Fruit fly (Drosophila melanogaster) whole organism, embryonic: ENCODE data around the gene Rbp.
A peak's percentile ranks its signal among the peaks of the same experiment; 100 is the strongest.

Source experiments
- ATbp ChIP-seq: fragments of 200-800 bp; sonication (Bioruptor generic); optimal IDR thresholded peaks from 2 replicates; lab custom pipeline; 2017; ENCODE audit warnings: missing biosample characterization, mild to moderate bottlenecking, missing genetic modification characterization, missing genetic modification reagents
- Atf3 ChIP-seq: fragments of 200-800 bp; sonication (Bioruptor generic); optimal IDR thresholded peaks from 3 replicates; lab custom pipeline; 2016; ENCODE audit warnings: missing biosample characterization, missing genetic modification characterization
- Bgb ChIP-seq: fragments of 200-800 bp; sonication (Bioruptor generic); IDR thresholded peaks from 2 replicates; pipeline ENCODE4 v1.3.6; 2022; ENCODE audit warnings: missing biosample characterization, missing genetic modification characterization; ENCODE audit not compliant: partially characterized antibody
- BtbVII ChIP-seq: fragments of 200-800 bp; sonication (Bioruptor generic); optimal IDR thresholded peaks from 3 replicates; lab custom pipeline; 2017; ENCODE audit warnings: missing biosample characterization, mild to moderate bottlenecking, missing genetic modification characterization
- CG10543 ChIP-seq: fragments of 200-800 bp; sonication (Bioruptor generic); optimal IDR thresholded peaks from 3 replicates; lab custom pipeline; 2017; ENCODE audit warnings: missing biosample characterization, mild to moderate bottlenecking, missing genetic modification characterization, moderate library complexity
- CG10979 ChIP-seq: fragments of 200-800 bp; sonication (Bioruptor generic); optimal IDR thresholded peaks from 2 replicates; lab custom pipeline; 2018; ENCODE audit warnings: missing biosample characterization, mild to moderate bottlenecking, missing genetic modification characterization, moderate library complexity
- CG11456 ChIP-seq: fragments of 200-800 bp; sonication (Bioruptor generic); IDR thresholded peaks from 3 replicates; pipeline ENCODE4 v1.3.6; 2022; ENCODE audit warnings: missing biosample characterization, missing genetic modification characterization
- CG12071 ChIP-seq: fragments of 200-800 bp; sonication (Bioruptor generic); optimal IDR thresholded peaks from 3 replicates; lab custom pipeline; 2018; ENCODE audit warnings: missing biosample characterization, mild to moderate bottlenecking, missing genetic modification characterization
- CG14441 ChIP-seq: fragments of 200-800 bp; sonication (Bioruptor generic); IDR thresholded peaks from 2 replicates; pipeline ENCODE4 v1.3.6; 2022; ENCODE audit warnings: missing biosample characterization, missing genetic modification characterization
- CG15073 ChIP-seq: fragments of 200-800 bp; sonication (Bioruptor generic); optimal IDR thresholded peaks from 2 replicates; lab custom pipeline; 2016; ENCODE audit warnings: missing biosample characterization, missing genetic modification characterization
- CG1647 ChIP-seq: fragments of 200-800 bp; sonication (Bioruptor generic); optimal IDR thresholded peaks from 3 replicates; lab custom pipeline; 2016; ENCODE audit warnings: missing biosample characterization, missing genetic modification characterization
- CG16813 ChIP-seq: fragments of 200-800 bp; sonication (Bioruptor generic); IDR thresholded peaks from 3 replicates; pipeline ENCODE4 v1.3.6; 2022; ENCODE audit warnings: missing biosample characterization, missing genetic modification characterization; ENCODE audit not compliant: partially characterized antibody
- CG2712 ChIP-seq: fragments of 200-800 bp; optimal IDR thresholded peaks from 3 replicates; lab custom pipeline; 2019; ENCODE audit warnings: missing biosample characterization, mild to moderate bottlenecking, missing genetic modification characterization, moderate library complexity
- CG2889 ChIP-seq: fragments of 200-800 bp; sonication (Bioruptor generic); IDR thresholded peaks from 3 replicates; pipeline ENCODE4 v1.3.6; 2022; ENCODE audit warnings: missing biosample characterization, missing genetic modification characterization
- CG32532 ChIP-seq: fragments of 200-800 bp; sonication (Bioruptor generic); IDR thresholded peaks from 2 replicates; pipeline ENCODE4 v1.3.6; 2022; ENCODE audit warnings: missing biosample characterization, missing genetic modification characterization
- CG33213 ChIP-seq: fragments of 200-800 bp; sonication (Bioruptor generic); optimal IDR thresholded peaks from 3 replicates; lab custom pipeline; 2016; ENCODE audit warnings: missing biosample characterization, missing genetic modification characterization
- CG3838 ChIP-seq: fragments of 200-800 bp; sonication (Bioruptor generic); optimal IDR thresholded peaks from 3 replicates; lab custom pipeline; 2016; ENCODE audit warnings: missing biosample characterization, missing genetic modification characterization
- CG3847 ChIP-seq: fragments of 200-800 bp; sonication (Bioruptor generic); IDR thresholded peaks from 2 replicates; pipeline ENCODE4 v1.3.6; 2022; ENCODE audit warnings: missing biosample characterization, missing genetic modification characterization
- CG3995 ChIP-seq: fragments of 200-800 bp; sonication (Bioruptor generic); optimal IDR thresholded peaks from 3 replicates; lab custom pipeline; 2016; ENCODE audit warnings: missing biosample characterization, missing genetic modification characterization
- CG4730 ChIP-seq: fragments of 200-800 bp; sonication (Bioruptor generic); IDR thresholded peaks from 2 replicates; pipeline ENCODE4 v1.3.6; 2022; ENCODE audit warnings: missing biosample characterization, missing genetic modification characterization
- CG4854 ChIP-seq: fragments of 200-800 bp; sonication (Bioruptor generic); optimal IDR thresholded peaks from 2 replicates; lab custom pipeline; 2016; ENCODE audit warnings: missing biosample characterization, missing genetic modification characterization, inconsistent platforms
- CG6689 ChIP-seq: fragments of 200-800 bp; sonication (Bioruptor generic); IDR thresholded peaks from 2 replicates; pipeline ENCODE4 v1.3.6; 2022; ENCODE audit warnings: missing biosample characterization, missing genetic modification characterization
- CG8478 ChIP-seq: fragments of >200 bp; optimal IDR thresholded peaks from 2 replicates; lab custom pipeline; 2018
- CG9727 ChIP-seq: fragments of 200-800 bp; sonication (Bioruptor generic); optimal IDR thresholded peaks from 3 replicates; lab custom pipeline; 2017; ENCODE audit warnings: missing biosample characterization, mild to moderate bottlenecking, missing genetic modification characterization
- CG9797 ChIP-seq: fragments of 200-800 bp; sonication (Bioruptor generic); optimal IDR thresholded peaks from 3 replicates; lab custom pipeline; 2018; ENCODE audit warnings: missing biosample characterization, mild to moderate bottlenecking, missing genetic modification characterization
- CG9817 ChIP-seq: fragments of 200-800 bp; sonication (Bioruptor generic); optimal IDR thresholded peaks from 2 replicates; lab custom pipeline; 2018; ENCODE audit warnings: missing biosample characterization, mild to moderate bottlenecking, missing genetic modification characterization, moderate library complexity
- Camta ChIP-seq: fragments of 200-800 bp; sonication (Bioruptor generic); optimal IDR thresholded peaks from 2 replicates; lab custom pipeline; 2016; ENCODE audit warnings: missing biosample characterization, missing genetic modification characterization
- D19B ChIP-seq: fragments of 200-800 bp; sonication (Bioruptor generic); optimal IDR thresholded peaks from 2 replicates; lab custom pipeline; 2017; ENCODE audit warnings: missing biosample characterization, mild to moderate bottlenecking, missing genetic modification characterization
- Doc2 ChIP-seq: fragments of 200-800 bp; sonication (Bioruptor generic); IDR thresholded peaks from 2 replicates; pipeline ENCODE4 v1.3.6; 2022; ENCODE audit warnings: missing biosample characterization, missing genetic modification characterization
- Dref ChIP-seq: fragments of 200-800 bp; sonication (Bioruptor generic); IDR thresholded peaks from 2 replicates; pipeline ENCODE4 v1.3.6; 2022; ENCODE audit warnings: missing biosample characterization, missing genetic modification characterization
- MESR4 ChIP-seq: fragments of 200-800 bp; sonication (Bioruptor generic); optimal IDR thresholded peaks from 2 replicates; lab custom pipeline; 2018; ENCODE audit warnings: missing biosample characterization, mild to moderate bottlenecking, missing genetic modification characterization, moderate library complexity
- Nf-YB ChIP-seq: fragments of 200-800 bp; sonication (Bioruptor generic); optimal IDR thresholded peaks from 3 replicates; lab custom pipeline; 2019; ENCODE audit warnings: missing biosample characterization, mild to moderate bottlenecking, missing genetic modification characterization, moderate library complexity
- Stat92E ChIP-seq, 3 experiments: fragments of >200 bp in 2 of 3; fragments of 200-800 bp in 1 of 3; sonication (Bioruptor generic) in 1 of 3; optimal IDR thresholded peaks; 2 replicates each; lab custom pipeline; 2017 to 2019; ENCODE audit warnings: missing biosample characterization in 3 of 3, missing genetic modification characterization in 3 of 3, mild to moderate bottlenecking in 1 of 3, moderate library complexity in 1 of 3
- al ChIP-seq: fragments of 200-800 bp; sonication (Bioruptor generic); IDR thresholded peaks from 2 replicates; pipeline ENCODE4 v1.3.6; 2022; ENCODE audit warnings: missing biosample characterization, missing genetic modification characterization
- amos ChIP-seq: fragments of 200-800 bp; sonication (Bioruptor generic); IDR thresholded peaks from 2 replicates; pipeline ENCODE4 v1.3.6; 2022; ENCODE audit warnings: missing biosample characterization, missing genetic modification characterization; ENCODE audit not compliant: partially characterized antibody
- br ChIP-seq: fragments of >200 bp; optimal IDR thresholded peaks from 2 replicates; lab custom pipeline; 2017
- cad ChIP-seq: fragments of >200 bp; optimal IDR thresholded peaks from 2 replicates; lab custom pipeline; 2017; ENCODE audit warnings: missing biosample characterization, missing genetic modification characterization
- crol ChIP-seq: fragments of 200-800 bp; sonication (Bioruptor generic); IDR thresholded peaks from 2 replicates; pipeline ENCODE4 v1.3.6; 2022; ENCODE audit warnings: missing biosample characterization, missing genetic modification characterization
- dmrt11E ChIP-seq: fragments of 200-800 bp; sonication (Bioruptor generic); optimal IDR thresholded peaks from 3 replicates; lab custom pipeline; 2018; ENCODE audit warnings: missing biosample characterization, mild to moderate bottlenecking, missing genetic modification characterization, moderate library complexity
- exex ChIP-seq: fragments of 200-800 bp; sonication (Bioruptor generic); optimal IDR thresholded peaks from 4 replicates; lab custom pipeline; 2018; ENCODE audit warnings: missing biosample characterization, mild to moderate bottlenecking, missing genetic modification characterization, moderate library complexity
- eyg ChIP-seq: fragments of 200-800 bp; sonication (Bioruptor generic); optimal IDR thresholded peaks from 3 replicates; lab custom pipeline; 2016; ENCODE audit warnings: missing biosample characterization, missing genetic modification characterization
- gce ChIP-seq: fragments of 200-800 bp; sonication (Bioruptor generic); IDR thresholded peaks from 3 replicates; pipeline ENCODE4 v1.3.6; 2022; ENCODE audit warnings: missing biosample characterization, missing genetic modification characterization
- gfzf ChIP-seq: fragments of 200-800 bp; sonication (Bioruptor generic); optimal IDR thresholded peaks from 2 replicates; lab custom pipeline; 2016; ENCODE audit warnings: missing biosample characterization, mild to moderate bottlenecking, missing genetic modification characterization, moderate library complexity
- hb ChIP-seq: fragments of 200-800 bp; sonication (Bioruptor generic); IDR thresholded peaks from 3 replicates; pipeline ENCODE4 v1.3.6; 2022; ENCODE audit warnings: missing biosample characterization, missing genetic modification characterization; ENCODE audit not compliant: partially characterized antibody
- oc ChIP-seq: fragments of 200-800 bp; sonication (Bioruptor generic); optimal IDR thresholded peaks from 2 replicates; lab custom pipeline; 2018; ENCODE audit warnings: missing biosample characterization, mild to moderate bottlenecking, missing genetic modification characterization, moderate library complexity
- peb ChIP-seq: fragments of 200-800 bp; sonication (Bioruptor generic); IDR thresholded peaks from 2 replicates; pipeline ENCODE4 v1.3.6; 2022; ENCODE audit warnings: missing biosample characterization, missing genetic modification characterization
- phol ChIP-seq: fragments of 200-800 bp; sonication (Bioruptor generic); optimal IDR thresholded peaks from 3 replicates; lab custom pipeline; 2018; ENCODE audit warnings: missing biosample characterization, mild to moderate bottlenecking, missing genetic modification characterization, moderate library complexity
- pita ChIP-seq: fragments of 200-800 bp; sonication (Bioruptor generic); optimal IDR thresholded peaks from 2 replicates; lab custom pipeline; 2017; ENCODE audit warnings: missing biosample characterization, mild to moderate bottlenecking, missing genetic modification characterization
- prd ChIP-seq, 3 experiments: fragments of >200 bp in 2 of 3; fragments of 200-800 bp in 1 of 3; sonication (Bioruptor generic) in 1 of 3; optimal IDR thresholded peaks in 2 of 3; IDR thresholded peaks in 1 of 3; 2 replicates in 2 of 3; 3 replicates in 1 of 3; pipeline versions ENCODE4 v1.3.6 to Lab custom; 2017 to 2022; ENCODE audit warnings: missing biosample characterization in 1 of 3, missing genetic modification characterization in 1 of 3
- sr ChIP-seq: fragments of 200-800 bp; sonication (Bioruptor generic); IDR thresholded peaks from 3 replicates; pipeline ENCODE4 v1.3.6; 2022; ENCODE audit warnings: missing biosample characterization, missing genetic modification characterization
- tna ChIP-seq: fragments of 200-800 bp; sonication (Bioruptor generic); IDR thresholded peaks from 2 replicates; pipeline ENCODE4 v1.3.6; 2022; ENCODE audit warnings: missing biosample characterization, missing genetic modification characterization; ENCODE audit not compliant: partially characterized antibody
- wor ChIP-seq: fragments of 200-800 bp; sonication (Bioruptor generic); IDR thresholded peaks from 2 replicates; pipeline ENCODE4 v1.3.6; 2022; ENCODE audit warnings: missing biosample characterization, missing genetic modification characterization

The Rbp gene

DNA sequence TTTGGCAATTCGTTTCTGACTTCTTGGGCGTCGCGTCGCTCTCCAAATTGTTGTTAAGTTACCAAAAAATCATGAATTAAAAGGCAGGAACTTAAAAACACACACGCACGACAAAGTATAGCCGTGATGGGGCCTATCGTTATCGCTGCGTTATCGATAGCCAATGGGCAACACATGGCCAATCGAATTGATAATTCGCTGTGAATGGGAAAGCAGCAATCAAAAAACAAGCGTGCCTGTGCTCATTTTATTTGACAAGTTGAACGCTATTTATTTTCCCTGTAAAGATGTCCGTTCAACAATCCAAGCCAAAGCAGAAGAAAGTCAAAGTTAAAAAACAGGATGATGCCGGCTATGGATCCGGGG is 28.4 kb upstream of the Rbp start, which contains the start of the genes Surf4 and CG31301 (continued):
- TF ChIP-seq pita (GFP tag; lab: Kevin White, UChicago) (no peak), CG10979 (tag; lab: Kevin White, UChicago) (no peak), hb (peak; percentile 73), sr (GFP tag; lab: Robert Waterston, UW) (no peak), CG3995 (GFP tag; lab: Kevin White, UChicago) (peak; percentile 50), CG2889 (no peak), CG33213 (GFP tag; lab: Kevin White, UChicago) (no peak), Dref (GFP tag; lab: Robert Waterston, UW) (peak; percentile 91), exex (tag; lab: Kevin White, UChicago) (no peak), CG3838 (GFP tag; lab: Kevin White, UChicago) (no peak), Camta (GFP tag; lab: Kevin White, UChicago) (no peak), CG4730 (GFP tag; lab: Robert Waterston, UW) (no peak), CG32532 (GFP tag; lab: Robert Waterston, UW) (no peak), Nf-YB (GFP tag; lab: Kevin White, UChicago) (no peak), oc (tag; lab: Kevin White, UChicago) (no peak), CG11456 (GFP tag; lab: Robert Waterston, UW) (no peak), peb (no peak), Bgb (GFP tag; lab: Robert Waterston, UW) (peak; percentile 76), CG15073 (GFP tag; lab: Kevin White, UChicago) (no peak), CG9817 (tag; lab: Kevin White, UChicago) (no peak), ATbp (GFP tag; lab: Kevin White, UChicago) (no peak), CG4854 (GFP tag; lab: Kevin White, UChicago) (no peak), CG2712 (tag; lab: Kevin White, UChicago) (peak; percentile 9), gce (GFP tag; lab: Robert Waterston, UW) (no peak), Atf3 (GFP tag; lab: Kevin White, UChicago) (no peak), eyg (GFP tag; lab: Kevin White, UChicago) (no peak), CG9727 (GFP tag; lab: Kevin White, UChicago) (no peak), CG8478 (lab: Kevin White, UChicago) (no peak), cad (GFP tag; lab: Kevin White, UChicago) (no peak), wor (GFP tag; lab: Robert Waterston, UW) (no peak), Stat92E (GFP tag; optimal IDR thresholded peaks at IDR 0.05; lab: Kevin White, UChicago) (no peak), br (lab: Kevin White, UChicago) (no peak), al (no peak), BtbVII (GFP tag; lab: Kevin White, UChicago) (no peak), CG12071 (GFP tag; lab: Kevin White, UChicago) (no peak), tna (GFP tag; lab: Robert Waterston, UW) (peak; percentile 85), prd (optimal IDR thresholded peaks at IDR 0.05; lab: Kevin White, UChicago) (no peak), prd (GFP tag; IDR thresholded peaks at IDR 0.05; lab: Robert Waterston, UW) (no peak), gfzf (no peak), MESR4 (GFP tag; lab: Kevin White, UChicago) (peak; percentile 77), CG14441 (GFP tag; lab: Robert Waterston, UW) (no peak), CG3847 (no peak), amos (GFP tag; lab: Robert Waterston, UW) (peak; percentile 74), dmrt11E (tag; lab: Kevin White, UChicago) (no peak), CG9797 (GFP tag; lab: Kevin White, UChicago) (no peak), crol (no peak), CG6689 (GFP tag; lab: Robert Waterston, UW) (no peak), phol (peak; percentile 16), CG1647 (GFP tag; lab: Kevin White, UChicago) (no peak), Doc2 (no peak), CG16813 (GFP tag; lab: Robert Waterston, UW) (peak; percentile 66), D19B (GFP tag; lab: Kevin White, UChicago) (no peak), CG10543 (GFP tag; lab: Kevin White, UChicago) (no peak)
